Worm (Caenorhabditis elegans) whole organism, young adult: ENCODE results near the gene srj-26.

ENCODE experiments used
- B0019.2 ChIP-seq: fragments of 200-800 bp; sonication (Bioruptor generic); conservative IDR thresholded peaks from 2 replicates; pipeline ENCODE4 v1.3.6; 2022; ENCODE audit warnings: missing genetic modification reagents, missing genetic modification characterization, missing compliant biosample characterization
- F10E7.11 ChIP-seq: sonication (generic microtip); optimal IDR thresholded peaks from 2 replicates; lab custom pipeline; 2017; ENCODE audit warnings: mild to moderate bottlenecking, missing genetic modification characterization, moderate library complexity, missing compliant biosample characterization
- F22D6.2 ChIP-seq: sonication (generic microtip); optimal IDR thresholded peaks from 2 replicates; lab custom pipeline; 2016; ENCODE audit warnings: mild to moderate bottlenecking, missing genetic modification characterization, missing compliant biosample characterization
- F23B12.7 ChIP-seq: sonication (generic microtip); optimal IDR thresholded peaks from 2 replicates; lab custom pipeline; 2017; ENCODE audit warnings: missing genetic modification characterization, mild to moderate bottlenecking, missing compliant biosample characterization, antibody characterized with exemption, moderate library complexity; ENCODE audit not compliant: insufficient read depth
- F52B5.7 ChIP-seq: sonication (generic microtip); optimal IDR thresholded peaks from 2 replicates; lab custom pipeline; 2016; ENCODE audit warnings: mild to moderate bottlenecking, missing genetic modification characterization, missing compliant biosample characterization
- K11D2.4 ChIP-seq: fragments of 200-800 bp; sonication (Bioruptor generic); IDR thresholded peaks from 2 replicates; pipeline ENCODE4 v1.3.6; 2022; ENCODE audit warnings: missing genetic modification reagents, missing genetic modification characterization, missing compliant biosample characterization
- T26A5.8 ChIP-seq: sonication (generic microtip); optimal IDR thresholded peaks from 2 replicates; lab custom pipeline; 2016; ENCODE audit warnings: missing genetic modification characterization, missing compliant biosample characterization
- Y56A3A.18 ChIP-seq: fragments of 200-800 bp; sonication (Bioruptor generic); IDR thresholded peaks from 2 replicates; pipeline ENCODE4 v1.3.6; 2022; ENCODE audit warnings: missing genetic modification reagents, missing genetic modification characterization, missing compliant biosample characterization
- Y67H2A.10 ChIP-seq: fragments of 200-800 bp; sonication (Bioruptor generic); conservative IDR thresholded peaks from 2 replicates; pipeline ENCODE4 v1.3.6; 2022; ENCODE audit warnings: missing genetic modification reagents, missing genetic modification characterization, missing compliant biosample characterization
- Y79H2A.3 ChIP-seq: fragments of 200-800 bp; sonication (Bioruptor generic); conservative IDR thresholded peaks from 2 replicates; pipeline ENCODE4 v1.3.6; 2022; ENCODE audit warnings: missing genetic modification reagents, missing genetic modification characterization, missing compliant biosample characterization
- ZK185.1 ChIP-seq: sonication (generic microtip); optimal IDR thresholded peaks from 2 replicates; lab custom pipeline; 2016; ENCODE audit warnings: mild to moderate bottlenecking, missing genetic modification characterization, missing compliant biosample characterization; ENCODE audit not compliant: poor library complexity, severe bottlenecking
- ama-1 ChIP-seq, 3 experiments: fragments of 150-350 bp in 1 of 3; sonication (generic microtip) in 2 of 3; optimal IDR thresholded peaks; 2 replicates each; lab custom pipeline; 2014 to 2018; ENCODE audit warnings: missing biosample characterization in 2 of 3, missing genetic modification characterization in 2 of 3, missing genetic modification reagents in 2 of 3
- attf-6 ChIP-seq: fragments of 200-800 bp; sonication (Bioruptor generic); IDR thresholded peaks from 2 replicates; pipeline ENCODE4 v1.3.6; 2022; ENCODE audit warnings: missing genetic modification reagents, missing genetic modification characterization, missing compliant biosample characterization
- bed-2 ChIP-seq: fragments of 200-800 bp; sonication (Bioruptor generic); IDR thresholded peaks from 2 replicates; pipeline ENCODE4 v1.3.6; 2022; ENCODE audit warnings: missing genetic modification reagents, missing genetic modification characterization, missing compliant biosample characterization
- ccch-3 ChIP-seq: fragments of 200-800 bp; sonication (Bioruptor generic); optimal IDR thresholded peaks from 2 replicates; lab custom pipeline; 2018; ENCODE audit warnings: mild to moderate bottlenecking, missing genetic modification characterization, missing compliant biosample characterization
- die-1 ChIP-seq: sonication (generic microtip); optimal IDR thresholded peaks from 2 replicates; lab custom pipeline; 2016; ENCODE audit warnings: missing genotype, mild to moderate bottlenecking, missing genetic modification characterization, missing compliant biosample characterization
- ets-4 ChIP-seq: fragments of 200-800 bp; sonication (Bioruptor generic); optimal IDR thresholded peaks from 2 replicates; lab custom pipeline; 2018; ENCODE audit warnings: mild to moderate bottlenecking, missing genetic modification characterization, missing compliant biosample characterization
- hlh-12 ChIP-seq: sonication (generic microtip); optimal IDR thresholded peaks from 2 replicates; lab custom pipeline; 2016; ENCODE audit warnings: missing genetic modification characterization, missing compliant biosample characterization
- hlh-26 ChIP-seq: fragments of 200-800 bp; sonication (Bioruptor generic); conservative IDR thresholded peaks from 2 replicates; pipeline ENCODE4 v1.3.6; 2022; ENCODE audit warnings: missing genetic modification reagents, missing genetic modification characterization, missing compliant biosample characterization
- lag-1 ChIP-seq: fragments of 200-800 bp; sonication (Bioruptor generic); IDR thresholded peaks from 2 replicates; pipeline ENCODE4 v1.3.6; 2022; ENCODE audit warnings: missing genetic modification reagents, missing genetic modification characterization, missing compliant biosample characterization
- lsy-27 ChIP-seq: sonication (generic microtip); optimal IDR thresholded peaks from 2 replicates; lab custom pipeline; 2017; ENCODE audit warnings: missing genetic modification characterization, mild to moderate bottlenecking, missing compliant biosample characterization, antibody characterized with exemption, missing genotype, borderline replicate concordance; ENCODE audit not compliant: insufficient read depth
- mcd-1 ChIP-seq: fragments of 200-800 bp; sonication (Bioruptor generic); IDR thresholded peaks from 2 replicates; pipeline ENCODE4 v1.3.6; 2022; ENCODE audit warnings: missing genetic modification reagents, missing genetic modification characterization, missing compliant biosample characterization
- mes-4 ChIP-seq: sonication (generic microtip); optimal IDR thresholded peaks from 2 replicates; lab custom pipeline; 2016; ENCODE audit warnings: missing genotype, missing genetic modification characterization, missing compliant biosample characterization
- nfya-2 ChIP-seq: fragments of 200-800 bp; sonication (Bioruptor generic); IDR thresholded peaks from 2 replicates; pipeline ENCODE4 v1.3.6; 2022; ENCODE audit warnings: missing genetic modification reagents, missing genetic modification characterization, missing compliant biosample characterization
- nhr-179 ChIP-seq: sonication (generic microtip); optimal IDR thresholded peaks from 2 replicates; lab custom pipeline; 2016; ENCODE audit warnings: mild to moderate bottlenecking, missing genetic modification characterization, missing compliant biosample characterization
- pbrm-1 ChIP-seq: fragments of 200-800 bp; sonication (Bioruptor generic); IDR thresholded peaks from 2 replicates; pipeline ENCODE4 v1.3.6; 2022; ENCODE audit warnings: missing genetic modification reagents, missing genetic modification characterization, missing compliant biosample characterization
- pha-4 ChIP-seq: fragments of 150-350 bp; sonication (generic microtip); optimal IDR thresholded peaks from 2 replicates; lab custom pipeline; 2014; ENCODE audit warnings: missing biosample characterization, missing genetic modification reagents, missing genetic modification characterization
- rec-8 ChIP-seq, 2 experiments: sonication (generic microtip); optimal IDR thresholded peaks; 2 replicates each; lab custom pipeline; 2016; ENCODE audit warnings: mild to moderate bottlenecking in 2 of 2, missing genetic modification characterization in 2 of 2, missing genetic modification reagents in 2 of 2, missing genotype in 2 of 2, missing biosample characterization in 1 of 2, missing compliant biosample characterization in 1 of 2, moderate library complexity in 1 of 2
- snpc-1.3 ChIP-seq: sonication (generic microtip); optimal IDR thresholded peaks from 2 replicates; lab custom pipeline; 2017; ENCODE audit warnings: missing genetic modification characterization, mild to moderate bottlenecking, missing compliant biosample characterization, antibody characterized with exemption, moderate library complexity, missing genotype, missing genetic modification reagents; ENCODE audit not compliant: insufficient read depth
- snpc-4 ChIP-seq, 5 experiments: fragments of 150-350 bp in 1 of 5; sonication (generic microtip) in 4 of 5; optimal IDR thresholded peaks; 2 replicates each; lab custom pipeline; 2014 to 2018; ENCODE audit warnings: missing genetic modification characterization in 5 of 5, missing biosample characterization in 3 of 5, antibody characterized with exemption in 2 of 5, mild to moderate bottlenecking in 2 of 5, missing compliant biosample characterization in 2 of 5, missing genotype in 2 of 5, moderate library complexity in 2 of 5, missing genetic modification reagents in 1 of 5
- somi-1 ChIP-seq: fragments of 200-800 bp; sonication (Bioruptor generic); optimal IDR thresholded peaks from 2 replicates; lab custom pipeline; 2018; ENCODE audit warnings: mild to moderate bottlenecking, missing genetic modification characterization, missing compliant biosample characterization
- tbp1 ChIP-seq: fragments of 200-800 bp; sonication (Bioruptor generic); optimal IDR thresholded peaks from 2 replicates; lab custom pipeline; 2018; ENCODE audit warnings: mild to moderate bottlenecking, missing genetic modification characterization, missing compliant biosample characterization
- unc-62 ChIP-seq: fragments of 150-350 bp; optimal IDR thresholded peaks from 2 replicates; lab custom pipeline; 2014; ENCODE audit warnings: missing biosample characterization, missing genetic modification reagents, missing genetic modification characterization
- ztf-26 ChIP-seq: sonication (generic microtip); optimal IDR thresholded peaks from 2 replicates; lab custom pipeline; 2017; ENCODE audit warnings: missing genetic modification characterization, missing compliant biosample characterization

srj-26 gene

DNA sequence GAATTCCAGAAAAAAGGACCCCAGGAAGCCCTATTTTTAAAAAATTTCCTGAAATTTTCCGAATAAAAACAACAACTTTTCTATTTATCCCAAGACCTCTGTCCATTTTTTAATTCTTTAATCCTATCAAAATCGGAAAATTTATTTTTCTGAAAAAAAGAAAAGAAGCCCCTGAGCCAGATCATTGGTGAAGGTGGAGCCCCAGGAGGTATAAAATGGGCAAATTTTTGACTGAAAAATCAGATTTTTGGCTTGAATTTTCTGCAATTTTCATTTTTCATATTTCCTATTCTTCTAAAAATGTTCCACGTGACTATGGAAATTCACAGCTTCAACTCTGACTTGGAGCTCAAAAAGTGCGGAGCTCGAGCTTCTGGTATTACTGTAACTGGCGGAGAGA is 42.1 kb upstream of the srj-26 start, which contains the start of gene Y51A2B.8:
TSS of gene Y51A2B.8 (plus strand) at position 301 of the 400 bp plus-strand sequence.
- TF ChIP-seq lag-1 (GFP tag; lab: Robert Waterston, UW) (no peak), ztf-26 (tag; lab: Kevin White, UChicago) (no peak), hlh-26 (no peak), somi-1 (GFP tag; lab: Kevin White, UChicago) (no peak), F10E7.11 (no peak), F23B12.7 (no peak), nfya-2 (GFP tag; lab: Robert Waterston, UW) (no peak)

DNA sequence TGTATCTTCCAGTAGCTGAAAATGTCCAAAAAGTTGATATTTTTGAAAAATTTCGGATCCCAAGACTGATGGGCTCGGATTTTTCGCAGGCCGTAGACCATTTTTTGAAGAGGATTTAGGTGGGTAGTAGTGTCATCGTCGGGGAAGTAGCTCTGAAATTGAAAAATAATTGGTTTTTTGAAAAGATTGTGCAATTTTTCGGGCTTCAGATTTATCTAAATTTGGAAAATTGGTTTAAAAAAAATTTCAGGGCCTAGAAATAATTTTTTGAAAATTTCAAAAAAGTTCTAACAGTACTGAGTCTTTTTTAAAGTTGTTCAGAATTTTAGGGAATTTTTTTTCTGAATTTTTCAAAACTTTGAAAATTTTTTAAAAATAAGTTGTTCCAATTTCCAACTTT is 38.3 kb upstream of the srj-26 start, which contains the start of gene nhr-288:
TSS of gene nhr-288 (minus strand) at position 101 of the 400 bp plus-strand sequence.
- TF ChIP-seq T26A5.8 (tag; lab: Kevin White, UChicago) (no peak), Y79H2A.3 (GFP tag; lab: Robert Waterston, UW) (no peak), ZK185.1 (no peak)

DNA sequence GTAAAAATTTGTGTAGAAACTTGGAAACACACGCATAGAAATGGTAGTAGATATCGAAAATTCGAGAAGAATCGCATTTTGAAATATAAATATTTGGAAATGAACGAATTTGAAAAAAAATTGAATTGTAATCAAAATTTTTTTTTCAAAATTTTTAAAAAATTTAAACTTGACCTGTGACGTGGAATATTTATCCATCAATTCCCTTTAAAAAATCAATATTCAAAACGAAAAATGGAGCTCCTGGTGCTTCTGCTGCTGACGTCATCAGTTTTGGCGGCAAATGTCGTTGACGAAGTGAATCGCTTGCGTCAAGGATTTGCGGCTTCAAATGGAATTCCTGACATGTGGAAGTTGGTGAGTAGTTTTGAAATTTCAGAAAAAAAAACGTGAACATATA is 31.9 kb upstream of the srj-26 start, which contains the start of the genes Y51A2B.4 and Y51A2B.5:
TSS of gene Y51A2B.4 (minus strand) at position 101 of the 400 bp plus-strand sequence.
TSS of gene Y51A2B.5 (plus strand) at position 232 of the 400 bp plus-strand sequence.
- TF ChIP-seq bed-2 (GFP tag; lab: Robert Waterston, UW), result no peak
- TF ChIP-seq F10E7.11, result no peak
- no peak for TF ChIP-seq mcd-1 (GFP tag; lab: Robert Waterston, UW)
- TF ChIP-seq K11D2.4 (GFP tag; lab: Robert Waterston, UW), result no peak
- TF ChIP-seq Y56A3A.18 (GFP tag; lab: Robert Waterston, UW), result no peak
- no peak for TF ChIP-seq hlh-12 (tag; lab: Kevin White, UChicago)
- no peak for TF ChIP-seq die-1 (tag; lab: Kevin White, UChicago)
- no peak for TF ChIP-seq rec-8 (tag; optimal IDR thresholded peaks at IDR 0.05; lab: Kevin White, UChicago)

DNA sequence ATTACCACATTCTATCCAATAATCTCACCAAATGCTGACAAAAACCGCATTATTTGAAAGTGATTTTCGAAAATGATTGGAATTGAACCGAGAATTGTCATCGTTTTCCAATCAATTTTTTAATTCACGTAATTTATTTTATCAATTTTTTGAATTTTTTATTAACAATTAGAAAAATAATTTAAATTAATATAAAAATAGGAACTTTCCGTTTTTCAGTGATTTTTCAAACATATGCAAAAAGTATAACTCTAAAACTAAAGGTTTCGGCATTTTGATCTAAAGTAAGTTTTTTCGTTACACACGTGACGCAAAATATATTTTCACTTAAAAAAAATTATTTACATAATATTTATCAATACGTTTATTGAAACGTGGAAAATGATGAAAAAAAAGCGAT is 26.7 kb upstream of the srj-26 start, which contains the start of gene Y51A2B.6:
TSS of gene Y51A2B.6 (minus strand) at position 101 of the 400 bp plus-strand sequence.
- TF ChIP-seq pha-4 (tag; lab: Kevin White, UChicago) (no peak), nhr-179 (tag; lab: Kevin White, UChicago) (no peak), unc-62 (GFP tag; lab: Kevin White, UChicago) (no peak), snpc-4 (GFP tag; optimal IDR thresholded peaks at IDR 0.05; lab: Kevin White, UChicago) (no peak), snpc-4 (tag; optimal IDR thresholded peaks at IDR 0.05; lab: Kevin White, UChicago) (no peak), Y67H2A.10 (GFP tag; lab: Robert Waterston, UW) (no peak), ets-4 (GFP tag; lab: Kevin White, UChicago) (no peak), pbrm-1 (GFP tag; lab: Robert Waterston, UW) (no peak), mes-4 (tag; lab: Kevin White, UChicago) (no peak), attf-6 (GFP tag; lab: Robert Waterston, UW) (no peak), tbp1 (no peak), F22D6.2 (no peak), Y56A3A.18 (GFP tag; lab: Robert Waterston, UW) (no peak), ama-1 (optimal IDR thresholded peaks at IDR 0.05; lab: Kevin White, UChicago) (no peak), ama-1 (GFP tag; optimal IDR thresholded peaks at IDR 0.05; lab: Kevin White, UChicago) (no peak), lsy-27 (tag; lab: Kevin White, UChicago) (no peak), snpc-1.3 (tag; lab: Kevin White, UChicago) (no peak), ccch-3 (GFP tag; lab: Kevin White, UChicago) (no peak), F52B5.7 (no peak), B0019.2 (GFP tag; lab: Robert Waterston, UW) (no peak)
